Fruit fly (Drosophila melanogaster) whole organism, embryonic: ENCODE measurements around the gene CG32813.

Source experiments
- CG10543 ChIP-seq: fragments of 200-800 bp; sonication (Bioruptor generic); optimal IDR thresholded peaks from 3 replicates; lab custom pipeline; 2017; ENCODE audit warnings: missing biosample characterization, mild to moderate bottlenecking, missing genetic modification characterization, moderate library complexity
- CG12236 ChIP-seq: fragments of 200-800 bp; sonication (Bioruptor generic); optimal IDR thresholded peaks from 2 replicates; lab custom pipeline; 2016; ENCODE audit warnings: missing biosample characterization, missing genetic modification characterization
- CG14050 ChIP-seq: fragments of 200-800 bp; sonication (Bioruptor generic); IDR thresholded peaks from 3 replicates; pipeline ENCODE4 v1.3.6; 2022; ENCODE audit warnings: missing biosample characterization, missing genetic modification characterization
- CG15696 ChIP-seq: fragments of 200-800 bp; sonication (Bioruptor generic); optimal IDR thresholded peaks from 2 replicates; lab custom pipeline; 2019; ENCODE audit warnings: missing biosample characterization, mild to moderate bottlenecking, missing genetic modification characterization, moderate library complexity
- CG16863 ChIP-seq: fragments of 200-800 bp; sonication (Bioruptor generic); optimal IDR thresholded peaks from 3 replicates; lab custom pipeline; 2016; ENCODE audit warnings: missing biosample characterization, missing genetic modification characterization
- CG17802 ChIP-seq: fragments of 200-800 bp; sonication (Bioruptor generic); optimal IDR thresholded peaks from 2 replicates; lab custom pipeline; 2018; ENCODE audit warnings: missing biosample characterization, mild to moderate bottlenecking, missing genetic modification characterization, moderate library complexity
- CG2678 ChIP-seq: fragments of 200-800 bp; sonication (Bioruptor generic); optimal IDR thresholded peaks from 3 replicates; lab custom pipeline; 2019; ENCODE audit warnings: missing biosample characterization, mild to moderate bottlenecking, missing genetic modification characterization, moderate library complexity
- CG33213 ChIP-seq: fragments of 200-800 bp; sonication (Bioruptor generic); optimal IDR thresholded peaks from 3 replicates; lab custom pipeline; 2016; ENCODE audit warnings: missing biosample characterization, missing genetic modification characterization
- CG42726 ChIP-seq: fragments of 200-800 bp; sonication (Bioruptor generic); IDR thresholded peaks from 2 replicates; pipeline ENCODE4 v1.3.6; 2022; ENCODE audit warnings: missing biosample characterization, missing genetic modification characterization; ENCODE audit not compliant: partially characterized antibody
- CG4707 ChIP-seq: fragments of 200-800 bp; sonication (Bioruptor generic); optimal IDR thresholded peaks from 2 replicates; lab custom pipeline; 2018; ENCODE audit warnings: missing biosample characterization, mild to moderate bottlenecking, missing genetic modification characterization, moderate library complexity
- CG6813 ChIP-seq: fragments of 200-800 bp; sonication (Bioruptor generic); optimal IDR thresholded peaks from 2 replicates; lab custom pipeline; 2017; ENCODE audit warnings: missing biosample characterization, missing genetic modification characterization, mild to moderate bottlenecking, moderate library complexity, missing genetic modification reagents
- CG7963 ChIP-seq: fragments of 200-800 bp; sonication (Bioruptor generic); IDR thresholded peaks from 3 replicates; pipeline ENCODE4 v1.3.6; 2022; ENCODE audit warnings: missing biosample characterization, missing genetic modification characterization; ENCODE audit not compliant: partially characterized antibody
- CG8089 ChIP-seq: fragments of 200-800 bp; sonication (Bioruptor generic); optimal IDR thresholded peaks from 3 replicates; lab custom pipeline; 2016; ENCODE audit warnings: missing biosample characterization, missing genetic modification characterization
- CG8290 ChIP-seq, 3 experiments: fragments of 200-800 bp; sonication (Bioruptor generic); optimal IDR thresholded peaks; 2 replicates each; lab custom pipeline; 2016 to 2019; ENCODE audit warnings: missing biosample characterization in 3 of 3, missing genetic modification characterization in 3 of 3, mild to moderate bottlenecking in 2 of 3, moderate library complexity in 1 of 3
- CG8359 ChIP-seq: fragments of 200-800 bp; sonication (Bioruptor generic); optimal IDR thresholded peaks from 2 replicates; lab custom pipeline; 2017; ENCODE audit warnings: missing biosample characterization, mild to moderate bottlenecking, missing genetic modification characterization, borderline replicate concordance
- CG9609 ChIP-seq: fragments of 200-800 bp; sonication (Bioruptor generic); optimal IDR thresholded peaks from 3 replicates; lab custom pipeline; 2016; ENCODE audit warnings: missing biosample characterization, missing genetic modification characterization
- Dbx ChIP-seq: fragments of 200-800 bp; sonication (Bioruptor generic); IDR thresholded peaks from 3 replicates; pipeline ENCODE4 v1.3.6; 2022; ENCODE audit warnings: missing biosample characterization, missing genetic modification characterization
- Deaf1 ChIP-seq: fragments of 200-800 bp; optimal IDR thresholded peaks from 3 replicates; lab custom pipeline; 2019; ENCODE audit warnings: missing biosample characterization, mild to moderate bottlenecking, missing genetic modification characterization, moderate library complexity
- Drgx ChIP-seq: fragments of 200-800 bp; sonication (Bioruptor generic); IDR thresholded peaks from 2 replicates; pipeline ENCODE4 v1.3.6; 2022; ENCODE audit warnings: missing biosample characterization, missing genetic modification characterization
- Eip74EF ChIP-seq, 2 experiments: fragments of 200-800 bp in 1 of 2; fragments of >200 bp in 1 of 2; sonication (Bioruptor generic) in 1 of 2; optimal IDR thresholded peaks; 2 replicates each; lab custom pipeline; 2017 to 2019; ENCODE audit warnings: missing biosample characterization in 2 of 2, missing genetic modification characterization in 2 of 2, mild to moderate bottlenecking in 1 of 2, moderate library complexity in 1 of 2
- Fer2 ChIP-seq: fragments of 200-800 bp; sonication (Bioruptor generic); optimal IDR thresholded peaks from 2 replicates; lab custom pipeline; 2018; ENCODE audit warnings: missing biosample characterization, mild to moderate bottlenecking, missing genetic modification characterization, moderate library complexity
- H2.0 ChIP-seq: fragments of 200-800 bp; sonication (Bioruptor generic); IDR thresholded peaks from 2 replicates; pipeline ENCODE4 v1.3.6; 2022; ENCODE audit warnings: missing biosample characterization, missing genetic modification characterization
- Hr3 ChIP-seq: fragments of 200-800 bp; sonication (Bioruptor generic); optimal IDR thresholded peaks from 3 replicates; lab custom pipeline; 2016; ENCODE audit warnings: missing biosample characterization, missing genetic modification characterization
- Hr39 ChIP-seq: fragments of >200 bp; optimal IDR thresholded peaks from 2 replicates; lab custom pipeline; 2017
- Max ChIP-seq: fragments of 200-800 bp; sonication (Bioruptor generic); optimal IDR thresholded peaks from 2 replicates; lab custom pipeline; 2016; ENCODE audit warnings: missing biosample characterization, mild to moderate bottlenecking, missing genetic modification characterization
- NFAT ChIP-seq: fragments of 200-800 bp; sonication (Bioruptor generic); IDR thresholded peaks from 2 replicates; pipeline ENCODE4 v1.3.6; 2022; ENCODE audit warnings: missing biosample characterization, missing genetic modification characterization
- Opbp ChIP-seq: fragments of 200-800 bp; sonication (Bioruptor generic); IDR thresholded peaks from 3 replicates; pipeline ENCODE4 v1.3.6; 2022; ENCODE audit warnings: missing biosample characterization, missing genetic modification characterization; ENCODE audit not compliant: partially characterized antibody
- Rfx ChIP-seq: fragments of 200-800 bp; sonication (Bioruptor generic); IDR thresholded peaks from 2 replicates; pipeline ENCODE4 v1.3.6; 2022; ENCODE audit warnings: missing biosample characterization, missing genetic modification characterization
- Stat92E ChIP-seq, 3 experiments: fragments of >200 bp in 2 of 3; fragments of 200-800 bp in 1 of 3; sonication (Bioruptor generic) in 1 of 3; optimal IDR thresholded peaks; 2 replicates each; lab custom pipeline; 2017 to 2019; ENCODE audit warnings: missing biosample characterization in 3 of 3, missing genetic modification characterization in 3 of 3, mild to moderate bottlenecking in 1 of 3, moderate library complexity in 1 of 3
- YL-1 ChIP-seq: fragments of 200-800 bp; sonication (Bioruptor generic); optimal IDR thresholded peaks from 3 replicates; lab custom pipeline; 2017; ENCODE audit warnings: missing biosample characterization, mild to moderate bottlenecking, missing genetic modification characterization
- crc ChIP-seq: fragments of 200-800 bp; sonication (Bioruptor generic); optimal IDR thresholded peaks from 2 replicates; lab custom pipeline; 2016; ENCODE audit warnings: missing biosample characterization, missing genetic modification characterization
- crol ChIP-seq: fragments of 200-800 bp; sonication (Bioruptor generic); IDR thresholded peaks from 2 replicates; pipeline ENCODE4 v1.3.6; 2022; ENCODE audit warnings: missing biosample characterization, missing genetic modification characterization
- dm ChIP-seq: fragments of 200-800 bp; sonication (Bioruptor generic); optimal IDR thresholded peaks from 3 replicates; lab custom pipeline; 2016; ENCODE audit warnings: missing biosample characterization, missing genetic modification characterization
- gfzf ChIP-seq: fragments of 200-800 bp; sonication (Bioruptor generic); optimal IDR thresholded peaks from 2 replicates; lab custom pipeline; 2016; ENCODE audit warnings: missing biosample characterization, mild to moderate bottlenecking, missing genetic modification characterization, moderate library complexity
- grau ChIP-seq: fragments of 200-800 bp; optimal IDR thresholded peaks from 3 replicates; lab custom pipeline; 2019; ENCODE audit warnings: missing biosample characterization, mild to moderate bottlenecking, missing genetic modification characterization, moderate library complexity
- gro ChIP-seq: fragments of 200-800 bp; sonication (Bioruptor generic); optimal IDR thresholded peaks from 2 replicates; lab custom pipeline; 2016; ENCODE audit warnings: missing biosample characterization, missing genetic modification characterization
- lov ChIP-seq, 2 experiments: fragments of 200-800 bp in 1 of 2; fragments of >200 bp in 1 of 2; sonication (Bioruptor generic) in 1 of 2; IDR thresholded peaks in 1 of 2; optimal IDR thresholded peaks in 1 of 2; 2 replicates in 1 of 2; 3 replicates in 1 of 2; pipeline versions ENCODE4 v1.3.6 to Lab custom; 2017 to 2022; ENCODE audit warnings: missing biosample characterization in 1 of 2, missing genetic modification characterization in 1 of 2
- mirr ChIP-seq: fragments of 200-800 bp; sonication (Bioruptor generic); optimal IDR thresholded peaks from 3 replicates; lab custom pipeline; 2018; ENCODE audit warnings: missing biosample characterization, mild to moderate bottlenecking, missing genetic modification characterization
- nerfin-2 ChIP-seq: fragments of 200-800 bp; sonication (Bioruptor generic); IDR thresholded peaks from 2 replicates; pipeline ENCODE4 v1.3.6; 2022; ENCODE audit warnings: missing biosample characterization, missing genetic modification characterization; ENCODE audit not compliant: partially characterized antibody
- nom ChIP-seq: fragments of 200-800 bp; sonication (Bioruptor generic); optimal IDR thresholded peaks from 2 replicates; lab custom pipeline; 2017; ENCODE audit warnings: missing biosample characterization, missing genetic modification characterization, mild to moderate bottlenecking, moderate library complexity, missing genetic modification reagents
- p53 ChIP-seq: fragments of 200-800 bp; sonication (Bioruptor generic); optimal IDR thresholded peaks from 2 replicates; lab custom pipeline; 2016; ENCODE audit warnings: missing biosample characterization, missing genetic modification characterization
- ranshi ChIP-seq: fragments of 200-800 bp; sonication (Bioruptor generic); IDR thresholded peaks from 2 replicates; pipeline ENCODE4 v1.3.6; 2022; ENCODE audit warnings: missing biosample characterization, missing genetic modification characterization
- sd ChIP-seq: fragments of 200-800 bp; sonication (Bioruptor generic); optimal IDR thresholded peaks from 3 replicates; lab custom pipeline; 2018; ENCODE audit warnings: missing biosample characterization, mild to moderate bottlenecking, missing genetic modification characterization, moderate library complexity
- tgo ChIP-seq: fragments of 200-800 bp; sonication (Bioruptor generic); IDR thresholded peaks from 3 replicates; pipeline ENCODE4 v1.3.6; 2022; ENCODE audit warnings: missing biosample characterization, missing genetic modification characterization
- tin ChIP-seq: fragments of 200-800 bp; sonication (Bioruptor generic); optimal IDR thresholded peaks from 3 replicates; lab custom pipeline; 2016; ENCODE audit warnings: missing biosample characterization, missing genetic modification characterization
- toy ChIP-seq: fragments of 200-800 bp; sonication (Bioruptor generic); IDR thresholded peaks from 2 replicates; pipeline ENCODE4 v1.3.6; 2022; ENCODE audit warnings: missing biosample characterization, missing genetic modification characterization
- unc-4 ChIP-seq: fragments of 200-800 bp; sonication (Bioruptor generic); IDR thresholded peaks from 2 replicates; pipeline ENCODE4 v1.3.6; 2022; ENCODE audit warnings: missing biosample characterization, missing genetic modification characterization; ENCODE audit not compliant: partially characterized antibody

CG32813 gene

dm6 chrX:1380350-1381060 lies at the start of gene CG32813, which contains the start of gene CG3719 (continued):
- TF ChIP-seq nom (no peak), Max (GFP tag; lab: Kevin White, UChicago) (peak; percentile 5), H2.0 (GFP tag; lab: Robert Waterston, UW) (no peak), CG17802 (no peak), grau (peak; percentile 18), NFAT (GFP tag; lab: Robert Waterston, UW) (peak; percentile 65), CG8290 (GFP tag; optimal IDR thresholded peaks at IDR 0.05; lab: Kevin White, UChicago) (no peak), CG8290 (tag; optimal IDR thresholded peaks at IDR 0.05; lab: Kevin White, UChicago) (peak in 1 of 2 experiments; percentile 77), unc-4 (GFP tag; lab: Robert Waterston, UW) (no peak), Hr3 (GFP tag; lab: Kevin White, UChicago) (peak; percentile 19), Opbp (0 out of 3 replicates have a peak, but pooled peaks have one; percentile 22), Dbx (GFP tag; lab: Robert Waterston, UW) (0 out of 3 replicates have a peak, but pooled peaks have one; percentile 33), CG9609 (GFP tag; lab: Kevin White, UChicago) (peak; percentile 23), Hr39 (lab: Kevin White, UChicago) (no peak), Rfx (peak; percentile 60), CG8359 (GFP tag; lab: Kevin White, UChicago) (no peak), toy (GFP tag; lab: Robert Waterston, UW) (no peak), YL-1 (peak; percentile 32), Fer2 (no peak), dm (no peak), crol (GFP tag; lab: Robert Waterston, UW) (no peak; the same call in 1 of the 2 replicates), CG33213 (GFP tag; lab: Kevin White, UChicago) (peak; percentile 30), mirr (GFP tag; lab: Kevin White, UChicago) (peak; percentile 10), tin (GFP tag; lab: Kevin White, UChicago) (peak; percentile 58), gro (peak; percentile 32), CG2678 (tag; lab: Kevin White, UChicago) (no peak), ranshi (GFP tag; lab: Robert Waterston, UW) (no peak), Drgx (GFP tag; lab: Robert Waterston, UW) (0 out of 2 replicates have a peak, but pooled peaks have one; percentile 8), Deaf1 (tag; lab: Kevin White, UChicago) (peak; percentile 36), crc (GFP tag; lab: Kevin White, UChicago) (no peak), Stat92E (GFP tag; optimal IDR thresholded peaks at IDR 0.05; lab: Kevin White, UChicago) (no peak), CG4707 (GFP tag; lab: Kevin White, UChicago) (no peak), lov (optimal IDR thresholded peaks at IDR 0.05; lab: Kevin White, UChicago) (no peak), lov (GFP tag; IDR thresholded peaks at IDR 0.05; lab: Robert Waterston, UW) (no peak), tgo (GFP tag; lab: Robert Waterston, UW) (no peak), CG15696 (peak; percentile 4), p53 (GFP tag; lab: Kevin White, UChicago) (no peak), sd (tag; lab: Kevin White, UChicago) (peak; percentile 19), nerfin-2 (GFP tag; lab: Robert Waterston, UW) (no peak), gfzf (GFP tag; lab: Kevin White, UChicago) (peak; percentile 20), CG6813 (GFP tag; lab: Kevin White, UChicago) (no peak), CG14050 (GFP tag; lab: Robert Waterston, UW) (no peak), CG16863 (GFP tag; lab: Kevin White, UChicago) (peak; percentile 8), CG7963 (GFP tag; lab: Robert Waterston, UW) (no peak), CG10543 (GFP tag; lab: Kevin White, UChicago) (peak; percentile 60), CG12236 (GFP tag; lab: Kevin White, UChicago) (no peak), CG8089 (GFP tag; lab: Kevin White, UChicago) (no peak), Eip74EF (GFP tag; optimal IDR thresholded peaks at IDR 0.05; lab: Kevin White, UChicago) (no peak), CG42726 (no peak)
